Worm (Caenorhabditis elegans): ENCODE measurements around the gene F13D12.10.

F13D12.10 gene

ce11 chrII:11726470-11727106 lies 13.0 kb downstream of the F13D12.10 start, which contains the start of gene F13D12.5:
Gene F13D12.5, plus strand, starts transcription at chrII:11726814.
- TF ChIP-seq nhr-11 (tag; optimal IDR thresholded peaks at IDR 0.05) = no peak
- peak; percentile 93 for TF ChIP-seq set-16 (GFP tag; IDR thresholded peaks at IDR 0.05)
- no peak for TF ChIP-seq aly-2 (tag; optimal IDR thresholded peaks at IDR 0.05)
- TF ChIP-seq php-3 (GFP tag; IDR thresholded peaks at IDR 0.05) = no peak
- peak; percentile 40; the same call in 1 of the 2 replicates for TF ChIP-seq lin-38 (GFP tag; IDR thresholded peaks at IDR 0.05)
- TF ChIP-seq ztf-7 (tag; optimal IDR thresholded peaks at IDR 0.05) = no peak
- TF ChIP-seq nhr-77 (tag; optimal IDR thresholded peaks at IDR 0.05) = no peak
- no peak for TF ChIP-seq daf-12 (tag; optimal IDR thresholded peaks at IDR 0.05)
- no peak for TF ChIP-seq spr-3 (GFP tag; optimal IDR thresholded peaks at IDR 0.05)
- no peak for TF ChIP-seq T26A8.4 (GFP tag; IDR thresholded peaks at IDR 0.05)
- no peak for TF ChIP-seq nhr-28 (tag; optimal IDR thresholded peaks at IDR 0.05)
- TF ChIP-seq attf-4 (tag; optimal IDR thresholded peaks at IDR 0.05) = no peak
- peak; percentile 71; the same call in 1 of the 2 replicates for TF ChIP-seq Y48G9A.11 (GFP tag; IDR thresholded peaks at IDR 0.05)
- peak; percentile 41 for TF ChIP-seq aha-1 (tag)
- no peak for TF ChIP-seq ctbp-1 (GFP tag; IDR thresholded peaks at IDR 0.05)
- no peak; the same call in 1 of the 2 replicates for TF ChIP-seq pha-4 (GFP tag; IDR thresholded peaks at IDR 0.05)
- TF ChIP-seq pha-4 (tag; optimal IDR thresholded peaks at IDR 0.05) = no peak
- TF ChIP-seq nhr-10 (tag; optimal IDR thresholded peaks at IDR 0.05) = no peak
- no peak for TF ChIP-seq zfp-2 (tag; optimal IDR thresholded peaks at IDR 0.05)
- TF ChIP-seq mep-1 (tag; optimal IDR thresholded peaks at IDR 0.05) = no peak
- peak; percentile 46 for TF ChIP-seq unc-130 (GFP tag; optimal IDR thresholded peaks at IDR 0.05)
- no peak for TF ChIP-seq F37D6.2 (tag; optimal IDR thresholded peaks at IDR 0.05)
- no peak for TF ChIP-seq ztf-11 (tag; optimal IDR thresholded peaks at IDR 0.05)
- TF ChIP-seq rbr-2 (tag; optimal IDR thresholded peaks at IDR 0.05) = peak; percentile 10
- no peak for TF ChIP-seq mes-2 (tag; optimal IDR thresholded peaks at IDR 0.05; ENCODE audit: poor library complexity, severe bottlenecking)
- TF ChIP-seq zfp-3 (GFP tag; conservative IDR thresholded peaks at IDR 0.05) = 0 out of 2 replicates have a peak, but pooled peaks have one; percentile 40
- TF ChIP-seq egl-43 (GFP tag; IDR thresholded peaks at IDR 0.05) = 0 out of 2 replicates have a peak, but pooled peaks have one; percentile 46
- TF ChIP-seq lsy-2 (tag; optimal IDR thresholded peaks at IDR 0.05) = peak in 1 of 2 experiments; percentile 51
- 0 out of 2 replicates have a peak, but pooled peaks have one; percentile 11 for TF ChIP-seq tra-1 (GFP tag; IDR thresholded peaks at IDR 0.05)
- TF ChIP-seq ZK337.2 (GFP tag; IDR thresholded peaks at IDR 0.05) = no peak
- no peak for TF ChIP-seq Y75B8A.6 (GFP tag; IDR thresholded peaks at IDR 0.05)
- TF ChIP-seq D1046.2 (GFP tag; IDR thresholded peaks at IDR 0.05) = no peak

ce11 chrII:11727438-11727837 lies 13.8 kb downstream of the F13D12.10 start:
- TF ChIP-seq skn-1 (tag; optimal IDR thresholded peaks at IDR 0.05) = no peak
- peak; percentile 91 for TF ChIP-seq aha-1 (tag)
- no peak for TF ChIP-seq lin-38 (GFP tag; IDR thresholded peaks at IDR 0.05)
- no peak for TF ChIP-seq hlh-30 (tag; optimal IDR thresholded peaks at IDR 0.05; ENCODE audit: insufficient read depth)
- TF ChIP-seq nhr-111 (GFP tag; optimal IDR thresholded peaks at IDR 0.05) = no peak

DNA sequence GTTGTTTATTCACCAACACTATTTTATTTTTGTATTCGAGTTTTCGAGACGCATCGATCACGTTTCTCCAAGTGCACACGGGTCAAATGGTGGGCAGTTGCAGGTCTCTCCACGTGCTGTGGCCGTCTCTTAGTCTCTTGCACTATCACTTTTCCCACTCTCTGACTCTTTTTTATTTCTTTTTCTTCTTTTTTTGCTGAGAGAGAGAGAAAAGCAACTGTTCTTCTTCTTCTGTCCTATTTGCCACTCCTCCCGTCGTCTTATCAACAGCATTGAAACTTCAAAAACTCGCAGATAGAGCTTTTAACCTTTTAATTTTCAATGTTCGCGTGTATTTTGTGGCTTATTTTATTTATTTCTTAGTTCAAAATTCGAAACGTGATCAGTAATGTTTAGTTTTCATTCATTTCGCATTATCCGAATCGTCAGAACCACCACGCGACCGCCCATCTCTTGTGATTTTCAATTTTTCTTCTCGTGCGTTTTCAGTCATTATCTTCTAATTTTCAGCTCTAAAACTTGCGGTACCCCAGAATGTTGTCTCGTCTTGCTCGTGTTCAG lies 15.0 kb downstream of the F13D12.10 start, which contains the start of gene alh-8:
alh-8 (plus strand) TSS at position 511 of the 561 bp plus-strand sequence.
- TF ChIP-seq mep-1 (tag; optimal IDR thresholded peaks at IDR 0.05) (peak; percentile 48), daf-19 (GFP tag; conservative IDR thresholded peaks at IDR 0.05) (no peak), nhr-102 (tag; optimal IDR thresholded peaks at IDR 0.05) (peak; percentile 19), F44E2.7 (GFP tag; IDR thresholded peaks at IDR 0.05) (no peak), zfp-3 (GFP tag; conservative IDR thresholded peaks at IDR 0.05) (no peak), pqm-1 (tag; optimal IDR thresholded peaks at IDR 0.05) (peak; percentile 57), nhr-77 (tag; optimal IDR thresholded peaks at IDR 0.05) (peak; percentile 43), hlh-11 (tag; optimal IDR thresholded peaks at IDR 0.05) (peak; percentile 87), aly-2 (tag; optimal IDR thresholded peaks at IDR 0.05) (no peak), ctbp-1 (GFP tag; IDR thresholded peaks at IDR 0.05) (no peak), nhr-41 (GFP tag; IDR thresholded peaks at IDR 0.05) (peak; percentile 89), daf-12 (tag; optimal IDR thresholded peaks at IDR 0.05) (no peak), F26F4.8 (GFP tag; conservative IDR thresholded peaks at IDR 0.05) (no peak), lin-38 (GFP tag; IDR thresholded peaks at IDR 0.05) (peak; percentile 50), spr-3 (GFP tag; optimal IDR thresholded peaks at IDR 0.05) (peak; percentile 56), php-3 (GFP tag; IDR thresholded peaks at IDR 0.05) (0 out of 2 replicates have a peak, but pooled peaks have one; percentile 41), lsy-2 (tag; optimal IDR thresholded peaks at IDR 0.05) (peak in 1 of 2 experiments; percentile 39), daf-16 (GFP tag; optimal IDR thresholded peaks at IDR 0.05) (peak in 1 of 2 experiments; percentile 82), daf-16 (tag; optimal IDR thresholded peaks at IDR 0.05) (peak; percentile 94), nhr-6 (tag; optimal IDR thresholded peaks at IDR 0.05) (no peak), hlh-30 (tag; optimal IDR thresholded peaks at IDR 0.05; ENCODE audit: insufficient read depth) (peak; percentile 97), aha-1 (tag) (peak; percentile 43), saeg-2 (GFP tag; IDR thresholded peaks at IDR 0.05) (no peak; the same call in 1 of the 2 replicates)
